Fruit fly (Drosophila melanogaster): ENCODE measurements around the gene CG13033.

DNA sequence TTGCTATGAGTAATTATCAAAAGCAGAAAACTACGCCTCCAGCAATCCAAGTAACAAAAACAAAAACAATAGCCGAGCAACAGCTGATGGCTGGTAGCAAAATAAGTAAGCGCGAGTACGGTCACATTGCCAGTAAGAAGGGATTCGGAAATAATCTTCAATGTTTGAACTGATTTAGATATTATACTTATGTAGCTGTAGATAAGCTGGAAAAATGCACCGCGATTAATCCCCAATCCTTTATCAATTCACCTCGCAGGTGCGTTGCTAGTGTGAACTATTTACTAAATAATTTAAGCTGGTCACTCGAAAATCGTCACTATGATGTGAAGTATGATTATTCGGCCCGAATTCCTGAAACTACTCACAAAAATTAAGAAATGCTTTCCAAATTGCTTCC lies 41.6 kb upstream of the CG13033 start, which contains the start of the genes Syx8 and CG32163:
- no peak for TF ChIP-seq Dfd (GFP tag; optimal IDR thresholded peaks at IDR 0.05)
- no peak for TF ChIP-seq jim (GFP tag; optimal IDR thresholded peaks at IDR 0.05)
- no peak for TF ChIP-seq rgr (GFP tag; optimal IDR thresholded peaks at IDR 0.05)
- no peak for TF ChIP-seq sage (GFP tag; optimal IDR thresholded peaks at IDR 0.05)
- TF ChIP-seq OdsH (GFP tag; optimal IDR thresholded peaks at IDR 0.05), result no peak
- TF ChIP-seq br (GFP tag; optimal IDR thresholded peaks at IDR 0.05), result no peak
- TF ChIP-seq Abd-B (GFP tag; optimal IDR thresholded peaks at IDR 0.05), result no peak

Data from whole organism, wandering third instar larva.